Worm (Caenorhabditis elegans): ENCODE results near the gene nhr-134.
A peak's percentile ranks its signal among the peaks of the same experiment; 100 is the strongest.

- TF ChIP-seq ztf-11 (tag; optimal IDR thresholded peaks at IDR 0.05): no peak
- TF ChIP-seq zag-1 (tag; optimal IDR thresholded peaks at IDR 0.05): no peak
- TF ChIP-seq lsy-2 (tag; optimal IDR thresholded peaks at IDR 0.05): no peak
- TF ChIP-seq aly-2 (tag; optimal IDR thresholded peaks at IDR 0.05): no peak
- TF ChIP-seq nhr-12 (tag; optimal IDR thresholded peaks at IDR 0.05): no peak
- no peak for TF ChIP-seq blmp-1 (tag; optimal IDR thresholded peaks at IDR 0.05; ENCODE audit: insufficient read depth)
- TF ChIP-seq F13H6.1 (tag; optimal IDR thresholded peaks at IDR 0.05): no peak
- TF ChIP-seq crh-2 (tag; optimal IDR thresholded peaks at IDR 0.05): peak; percentile 38
- TF ChIP-seq ztf-4 (tag; optimal IDR thresholded peaks at IDR 0.05): no peak
Measured at ce11 chrV:2230912-2231311, at the start of gene nhr-134.
